Fruit fly (Drosophila melanogaster): Measurements from ENCODE around the gene CG7255.

Gene CG7255

DNA sequence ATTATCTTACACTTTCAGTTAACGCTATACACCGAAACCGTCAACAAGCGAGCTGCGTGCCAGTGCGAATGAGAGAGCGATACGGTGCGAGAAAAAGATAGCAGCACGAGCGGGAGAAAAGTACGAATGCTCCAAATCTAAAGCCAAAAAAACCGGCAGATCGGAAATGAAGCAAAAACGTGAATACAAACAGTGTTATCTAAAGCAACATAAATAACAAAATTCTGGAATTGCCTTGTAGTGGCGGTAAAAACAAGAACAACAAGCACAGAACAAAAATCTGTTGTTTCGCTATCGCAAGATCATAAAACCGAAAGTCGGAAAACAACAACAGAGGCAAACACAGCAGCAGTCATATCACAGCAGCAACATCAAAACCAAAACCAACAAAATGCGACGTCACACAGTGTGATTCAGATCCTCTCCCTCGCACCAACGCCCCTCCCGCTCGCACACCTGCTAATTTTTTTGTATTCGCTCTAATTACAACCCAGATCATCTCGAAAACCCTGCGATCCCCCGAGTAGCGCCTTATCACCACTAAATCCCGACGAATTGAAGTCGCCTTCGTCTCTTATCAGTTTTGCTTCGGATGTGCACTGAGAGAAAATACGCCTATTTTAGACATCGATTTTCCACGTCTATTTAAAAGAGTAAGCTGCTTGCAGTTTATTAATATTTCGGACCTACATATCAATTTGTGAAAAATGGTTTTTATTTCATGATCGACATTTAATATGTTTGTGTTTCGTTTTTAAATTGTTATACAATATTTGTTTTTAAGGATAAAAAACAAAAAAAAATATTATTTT, at the start of gene CG7255 (continued):
- TF ChIP-seq btn (GFP tag; optimal IDR thresholded peaks at IDR 0.05) (no peak), lov (optimal IDR thresholded peaks at IDR 0.05) (no peak), lov (GFP tag; IDR thresholded peaks at IDR 0.05) (0 out of 3 replicates have a peak, but pooled peaks have one; percentile 4), CG12744 (GFP tag; optimal IDR thresholded peaks at IDR 0.05) (no peak), crc (GFP tag; optimal IDR thresholded peaks at IDR 0.05) (no peak), sd (tag; optimal IDR thresholded peaks at IDR 0.05) (peak; percentile 73), Drgx (GFP tag; IDR thresholded peaks at IDR 0.05) (no peak), da (GFP tag; optimal IDR thresholded peaks at IDR 0.05) (no peak), Vsx1 (GFP tag; optimal IDR thresholded peaks at IDR 0.05) (no peak), Dref (GFP tag; IDR thresholded peaks at IDR 0.05) (no peak), Dll (GFP tag; IDR thresholded peaks at IDR 0.05; ENCODE audit: partially characterized antibody) (no peak), kni (GFP tag; optimal IDR thresholded peaks at IDR 0.05) (peak; percentile 6), cwo (GFP tag; optimal IDR thresholded peaks at IDR 0.05) (peak; percentile 89), jigr1 (GFP tag; IDR thresholded peaks at IDR 0.05) (no peak), Bteb2 (GFP tag; optimal IDR thresholded peaks at IDR 0.05) (no peak), sqz (GFP tag; optimal IDR thresholded peaks at IDR 0.05) (peak; percentile 44), CG10366 (GFP tag; IDR thresholded peaks at IDR 0.05) (peak; percentile 8; the same call in 1 of the 2 replicates), jing (GFP tag; optimal IDR thresholded peaks at IDR 0.05) (no peak), CG7786 (GFP tag; optimal IDR thresholded peaks at IDR 0.05) (no peak), pita (GFP tag; optimal IDR thresholded peaks at IDR 0.05) (no peak), sima (GFP tag; optimal IDR thresholded peaks at IDR 0.05) (no peak), CG3281 (GFP tag; optimal IDR thresholded peaks at IDR 0.05) (no peak), CG17361 (GFP tag; IDR thresholded peaks at IDR 0.05) (no peak), ase (GFP tag; IDR thresholded peaks at IDR 0.05) (no peak), CG8765 (GFP tag; IDR thresholded peaks at IDR 0.05) (no peak), wek (GFP tag; optimal IDR thresholded peaks at IDR 0.05) (no peak), BEAF-32 (GFP tag; optimal IDR thresholded peaks at IDR 0.05) (no peak), CG9215 (GFP tag; IDR thresholded peaks at IDR 0.05) (no peak), sens (GFP tag) (peak; percentile 61), Gug (GFP tag; IDR thresholded peaks at IDR 0.05) (no peak), CkIIα-i1 (GFP tag; IDR thresholded peaks at IDR 0.05) (no peak), CHES-1-like (GFP tag; optimal IDR thresholded peaks at IDR 0.05) (no peak), CG14965 (GFP tag; optimal IDR thresholded peaks at IDR 0.05; ENCODE audit: borderline replicate concordance) (no peak), zf30C (GFP tag; optimal IDR thresholded peaks at IDR 0.05) (peak; percentile 66), pho (GFP tag; optimal IDR thresholded peaks at IDR 0.05) (no peak), CG6272 (GFP tag; IDR thresholded peaks at IDR 0.05) (no peak), CG11504 (tag; optimal IDR thresholded peaks at IDR 0.05) (peak; percentile 41), tna (GFP tag; IDR thresholded peaks at IDR 0.05; ENCODE audit: partially characterized antibody) (no peak), chn (GFP tag; optimal IDR thresholded peaks at IDR 0.05) (peak; percentile 15), CG43689 (GFP tag; IDR thresholded peaks at IDR 0.05) (no peak), Med (GFP tag) (peak; percentile 42), sna (GFP tag; IDR thresholded peaks at IDR 0.05; ENCODE audit: partially characterized antibody) (no peak), cas (GFP tag; IDR thresholded peaks at IDR 0.05) (no peak), pnt (GFP tag; optimal IDR thresholded peaks at IDR 0.05) (no peak), CG17912 (GFP tag; optimal IDR thresholded peaks at IDR 0.05) (no peak), Rx (GFP tag; IDR thresholded peaks at IDR 0.05) (no peak), Xrp1 (GFP tag; IDR thresholded peaks at IDR 0.05) (no peak), Nf-YC (tag; optimal IDR thresholded peaks at IDR 0.05) (no peak), CG30403 (GFP tag; optimal IDR thresholded peaks at IDR 0.05) (peak; percentile 29), CG15011 (GFP tag; optimal IDR thresholded peaks at IDR 0.05) (no peak), pum (GFP tag; optimal IDR thresholded peaks at IDR 0.05) (no peak)

Data from whole organism, embryonic.